Worm (Caenorhabditis elegans): ENCODE data around the gene algn-9.

algn-9 gene

DNA sequence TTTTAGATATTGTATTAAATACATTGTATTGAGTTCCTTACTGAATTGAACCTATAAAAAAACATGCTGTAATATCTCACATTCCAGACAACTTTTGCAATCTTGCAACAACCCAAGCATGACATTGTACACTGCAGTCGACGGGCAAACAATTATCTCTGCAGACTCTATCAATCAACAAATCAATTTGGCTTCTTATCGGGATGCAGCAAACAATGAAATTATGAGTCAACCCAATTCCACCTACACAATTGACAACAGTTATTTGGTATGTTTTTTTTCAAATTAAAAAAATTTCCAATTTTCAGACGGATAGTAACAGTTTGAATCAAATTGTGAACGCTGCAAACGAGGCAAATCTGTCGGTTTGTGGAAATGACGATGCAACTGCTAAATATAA lies 46.8 kb downstream of the algn-9 start:
- TF ChIP-seq scrt-1 (GFP tag; IDR thresholded peaks at IDR 0.05) = no peak
- no peak for TF ChIP-seq ets-7 (tag; optimal IDR thresholded peaks at IDR 0.05)
- TF ChIP-seq hmbx-1 (tag; optimal IDR thresholded peaks at IDR 0.05) = no peak
- TF ChIP-seq tbx-11 (GFP tag; IDR thresholded peaks at IDR 0.05) = no peak
- TF ChIP-seq pes-1 (GFP tag; IDR thresholded peaks at IDR 0.05) = no peak
- no peak for TF ChIP-seq ama-1 (optimal IDR thresholded peaks at IDR 0.05)
- no peak for TF ChIP-seq tra-4 (tag; optimal IDR thresholded peaks at IDR 0.05)
- no peak for TF ChIP-seq hnd-1 (tag; optimal IDR thresholded peaks at IDR 0.05)
- no peak for TF ChIP-seq hmg-4 (GFP tag; optimal IDR thresholded peaks at IDR 0.05)
- no peak for TF ChIP-seq ceh-36 (tag; optimal IDR thresholded peaks at IDR 0.05)

All from whole organism, early embryonic.